Worm (Caenorhabditis elegans) whole organism, L2 larva: ENCODE results near the gene btbd-10.
A peak's percentile ranks its signal among the peaks of the same experiment; 100 is the strongest.

ENCODE experiments used
- R02D3.7 ChIP-seq: fragments of 150-350 bp; optimal IDR thresholded peaks from 2 replicates; lab custom pipeline; 2014; ENCODE audit warnings: missing biosample characterization, missing genetic modification characterization
- ama-1 ChIP-seq: fragments of 150-350 bp; optimal IDR thresholded peaks from 2 replicates; lab custom pipeline; 2018; ENCODE audit warnings: inconsistent platforms
- egl-27 ChIP-seq: sonication (generic microtip); optimal IDR thresholded peaks from 3 replicates; lab custom pipeline; 2017; ENCODE audit warnings: missing biosample characterization, missing genetic modification reagents, missing genetic modification characterization
- fos-1 ChIP-seq: fragments of 150-350 bp; optimal IDR thresholded peaks from 2 replicates; lab custom pipeline; 2014; ENCODE audit warnings: missing biosample characterization, missing genetic modification characterization
- nhr-25 ChIP-seq: fragments of 150-350 bp; sonication (generic microtip); optimal IDR thresholded peaks from 3 replicates; lab custom pipeline; 2014; ENCODE audit warnings: missing biosample characterization, missing genetic modification characterization
- sma-3 ChIP-seq: sonication (generic microtip); optimal IDR thresholded peaks from 2 replicates; lab custom pipeline; 2016; ENCODE audit warnings: missing genetic modification reagents, missing genetic modification characterization, missing compliant biosample characterization
- sma-9 ChIP-seq, 2 experiments: fragments of 150-350 bp in 1 of 2; sonication (generic microtip) in 1 of 2; optimal IDR thresholded peaks; 2 replicates each; lab custom pipeline; 2014 to 2016; ENCODE audit warnings: missing genetic modification characterization in 2 of 2, mild to moderate bottlenecking in 1 of 2, missing biosample characterization in 1 of 2, missing compliant biosample characterization in 1 of 2, missing genetic modification reagents in 1 of 2, moderate library complexity in 1 of 2

btbd-10 gene

DNA sequence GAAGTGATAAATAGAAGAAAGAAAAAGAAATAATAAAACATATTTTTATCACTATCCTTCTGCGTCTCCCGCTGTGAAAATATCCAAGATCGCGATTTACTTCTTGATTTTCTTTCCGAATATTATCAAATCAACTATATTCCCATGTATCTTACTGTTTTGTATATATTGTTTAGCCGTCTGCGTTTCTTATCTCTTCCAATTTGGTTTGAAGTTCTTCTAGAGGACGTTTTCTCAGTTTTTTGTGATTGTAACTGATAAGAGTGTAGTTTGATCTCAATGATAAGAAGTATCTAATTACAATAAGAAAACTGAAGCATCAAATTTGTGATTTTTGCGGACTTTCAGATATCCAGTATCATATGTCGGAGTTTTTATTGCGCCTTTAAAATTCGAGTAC, 55.9 kb downstream of the btbd-10 start:
- TF ChIP-seq sma-3 (GFP tag; lab: Kevin White, UChicago) (peak; percentile 19), ama-1 (lab: Kevin White, UChicago) (no peak), nhr-25 (tag; lab: Kevin White, UChicago) (no peak), sma-9 (GFP tag; optimal IDR thresholded peaks at IDR 0.05; lab: Kevin White, UChicago) (peak; percentile 16), sma-9 (tag; optimal IDR thresholded peaks at IDR 0.05; lab: Kevin White, UChicago) (no peak), egl-27 (no peak), R02D3.7 (tag; lab: Kevin White, UChicago) (no peak), fos-1 (tag; lab: Kevin White, UChicago) (peak; percentile 42)
- TF ChIP-seq, all 48 proteins: peak for 3
